Fruit fly (Drosophila melanogaster) whole organism, adult: ENCODE measurements around the gene Rnb.

Source experiments
- CG14711 ChIP-seq: fragments of 200-800 bp; sonication (Bioruptor generic); optimal IDR thresholded peaks from 2 replicates; lab custom pipeline; 2018; ENCODE audit warnings: missing biosample characterization, mild to moderate bottlenecking, missing genetic modification characterization, moderate library complexity
- CG1620 ChIP-seq: fragments of 200-800 bp; sonication (Bioruptor generic); optimal IDR thresholded peaks from 2 replicates; lab custom pipeline; 2016; ENCODE audit warnings: missing biosample characterization, missing genetic modification characterization
- CG5204 ChIP-seq: fragments of 200-800 bp; sonication (Bioruptor generic); optimal IDR thresholded peaks from 2 replicates; lab custom pipeline; 2016; ENCODE audit warnings: missing biosample characterization, missing genetic modification characterization
- CG7045 ChIP-seq: fragments of 200-800 bp; sonication (Bioruptor generic); optimal IDR thresholded peaks from 2 replicates; lab custom pipeline; 2017; ENCODE audit warnings: missing biosample characterization, mild to moderate bottlenecking, missing genetic modification characterization
- CG7101 ChIP-seq: fragments of 200-800 bp; sonication (Bioruptor generic); optimal IDR thresholded peaks from 2 replicates; lab custom pipeline; 2018; ENCODE audit warnings: missing biosample characterization, mild to moderate bottlenecking, missing genetic modification characterization, moderate library complexity
- Clk ChIP-seq: fragments of 200-800 bp; sonication (Bioruptor generic); optimal IDR thresholded peaks from 2 replicates; lab custom pipeline; 2017; ENCODE audit warnings: missing biosample characterization, missing genetic modification characterization
- Crg-1 ChIP-seq: fragments of 200-800 bp; sonication (Bioruptor generic); optimal IDR thresholded peaks from 2 replicates; lab custom pipeline; 2016; ENCODE audit warnings: missing biosample characterization, missing genetic modification characterization
- kay ChIP-seq: fragments of 200-800 bp; sonication (Bioruptor generic); peaks from one replicate; lab custom pipeline; 2016; ENCODE audit warnings: missing biosample characterization, missing genetic modification characterization, borderline replicate concordance
- ovo ChIP-seq: fragments of 200-800 bp; sonication (Bioruptor generic); optimal IDR thresholded peaks from 2 replicates; lab custom pipeline; 2016; ENCODE audit warnings: missing biosample characterization, missing genetic modification characterization
- tj ChIP-seq: fragments of 200-800 bp; sonication (Bioruptor generic); optimal IDR thresholded peaks from 3 replicates; lab custom pipeline; 2017; ENCODE audit warnings: missing biosample characterization, mild to moderate bottlenecking, missing genetic modification characterization, moderate library complexity

- TF ChIP-seq Clk (GFP tag; lab: Kevin White, UChicago) (no peak), CG5204 (no peak), CG7045 (GFP tag; lab: Kevin White, UChicago) (no peak), tj (GFP tag; lab: Kevin White, UChicago) (no peak), Crg-1 (GFP tag; lab: Kevin White, UChicago) (no peak), kay (GFP tag; lab: Kevin White, UChicago) (no peak), CG1620 (GFP tag; lab: Kevin White, UChicago) (no peak), CG7101 (tag; lab: Kevin White, UChicago) (no peak), CG14711 (tag; lab: Kevin White, UChicago) (no peak), ovo (no peak)
Measured at dm6 chr3R:29837771-29838170, 38.6 kb upstream of the Rnb start.
